Worm (Caenorhabditis elegans): ENCODE measurements around the gene C27A7.8.

DNA sequence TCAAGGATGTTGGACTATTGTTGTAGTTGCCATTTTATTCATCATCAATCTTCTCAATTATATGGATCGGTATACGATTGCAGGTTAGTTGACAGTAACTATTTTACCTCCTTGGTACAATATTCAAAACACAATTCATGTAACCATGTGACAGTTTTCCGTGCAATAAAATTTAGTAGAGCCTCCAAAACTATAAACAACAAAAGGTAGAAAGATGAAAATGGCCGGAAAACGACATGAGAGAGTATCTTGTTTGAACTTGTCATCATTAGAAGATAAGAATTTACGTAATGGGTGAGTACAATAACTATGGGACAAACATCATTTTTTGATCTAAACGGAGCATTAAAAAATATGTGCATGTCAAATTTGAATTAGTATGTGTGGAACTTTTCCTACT, 37.8 kb upstream of the C27A7.8 start:
- no peak for TF ChIP-seq snpc-4 (tag; optimal IDR thresholded peaks at IDR 0.05)
- TF ChIP-seq pha-4 (tag; optimal IDR thresholded peaks at IDR 0.05): no peak
- TF ChIP-seq tbx-8 (GFP tag; optimal IDR thresholded peaks at IDR 0.05): no peak
- no peak for TF ChIP-seq unc-39 (tag; optimal IDR thresholded peaks at IDR 0.05)
- no peak for TF ChIP-seq unc-62 (GFP tag; optimal IDR thresholded peaks at IDR 0.05)
- no peak for TF ChIP-seq lsy-2 (tag; optimal IDR thresholded peaks at IDR 0.05)
- no peak for TF ChIP-seq nhr-28 (tag; optimal IDR thresholded peaks at IDR 0.05)
- no peak for TF ChIP-seq mep-1 (tag; optimal IDR thresholded peaks at IDR 0.05)
- TF ChIP-seq bed-3 (GFP tag; optimal IDR thresholded peaks at IDR 0.05): no peak
- TF ChIP-seq elt-3 (tag; optimal IDR thresholded peaks at IDR 0.05): no peak
- TF ChIP-seq lin-13 (tag; optimal IDR thresholded peaks at IDR 0.05): no peak

Data from whole organism, mixed stage, embryonic.